Fruit fly (Drosophila melanogaster) whole organism, wandering third instar larva: Measurements from ENCODE around the gene CG4367.

ENCODE experiments used
- Abd-B ChIP-seq: fragments of >200 bp; optimal IDR thresholded peaks from 2 replicates; lab custom pipeline; 2017; ENCODE audit warnings: missing biosample characterization, missing genetic modification characterization
- CG32264 ChIP-seq: fragments of 200-800 bp; sonication (Bioruptor generic); optimal IDR thresholded peaks from 2 replicates; lab custom pipeline; 2016; ENCODE audit warnings: missing biosample characterization, missing genetic modification characterization
- CG9705 ChIP-seq: fragments of 200-800 bp; sonication (Bioruptor generic); optimal IDR thresholded peaks from 2 replicates; lab custom pipeline; 2018; ENCODE audit warnings: missing biosample characterization, mild to moderate bottlenecking, missing genetic modification characterization
- CrebA ChIP-seq: fragments of 200-800 bp; sonication (Bioruptor generic); optimal IDR thresholded peaks from 2 replicates; lab custom pipeline; 2016; ENCODE audit warnings: missing biosample characterization, mild to moderate bottlenecking, missing genetic modification characterization, borderline replicate concordance
- Dfd ChIP-seq: fragments of >200 bp; optimal IDR thresholded peaks from 2 replicates; lab custom pipeline; 2017; ENCODE audit warnings: missing biosample characterization, missing genetic modification characterization
- Dif ChIP-seq: fragments of 200-275, 200-300 bp; sonication (Bioruptor generic); optimal IDR thresholded peaks from 2 replicates; lab custom pipeline; 2018; ENCODE audit warnings: missing biosample characterization, missing genetic modification characterization; ENCODE audit not compliant: partially characterized antibody
- GATAd ChIP-seq: sonication (Bioruptor generic); optimal IDR thresholded peaks from 2 replicates; lab custom pipeline; 2016; ENCODE audit warnings: missing biosample characterization, missing genetic modification characterization
- Hnf4 ChIP-seq: fragments of 200-800 bp; sonication (Bioruptor generic); optimal IDR thresholded peaks from 2 replicates; lab custom pipeline; 2016; ENCODE audit warnings: missing biosample characterization, mild to moderate bottlenecking, missing genetic modification characterization
- Hr78 ChIP-seq: fragments of >200 bp; optimal IDR thresholded peaks from 2 replicates; lab custom pipeline; 2017; ENCODE audit warnings: missing biosample characterization, missing genetic modification characterization
- Hr83 ChIP-seq: fragments of 200-300 bp; sonication (Bioruptor generic); optimal IDR thresholded peaks from 2 replicates; lab custom pipeline; 2016; ENCODE audit warnings: missing biosample characterization, mild to moderate bottlenecking, missing genetic modification characterization, moderate library complexity; ENCODE audit not compliant: poor library complexity, severe bottlenecking
- Jra ChIP-seq: sonication (Bioruptor generic); optimal IDR thresholded peaks from 2 replicates; lab custom pipeline; 2016; ENCODE audit warnings: missing biosample characterization, missing genetic modification characterization
- Mio ChIP-seq: sonication (Bioruptor generic); optimal IDR thresholded peaks from 2 replicates; lab custom pipeline; 2016; ENCODE audit warnings: missing biosample characterization, missing genetic modification characterization
- Myc ChIP-seq: fragments of >200 bp; optimal IDR thresholded peaks from 2 replicates; lab custom pipeline; 2017
- N ChIP-seq: fragments of >200 bp; optimal IDR thresholded peaks from 2 replicates; lab custom pipeline; 2018; ENCODE audit warnings: missing biosample characterization, missing external identifiers, missing genetic modification characterization
- OdsH ChIP-seq: fragments of 200-800 bp; sonication (Bioruptor generic); optimal IDR thresholded peaks from 2 replicates; lab custom pipeline; 2016; ENCODE audit warnings: missing biosample characterization, mild to moderate bottlenecking, missing genetic modification characterization
- Rel ChIP-seq, 2 experiments: fragments of 200-800 bp; sonication (Bioruptor generic) in 1 of 2; optimal IDR thresholded peaks; 2 replicates in 1 of 2; 3 replicates in 1 of 2; lab custom pipeline; 2016 to 2019; ENCODE audit warnings: mild to moderate bottlenecking in 2 of 2, missing biosample characterization in 2 of 2, missing genetic modification characterization in 2 of 2, moderate library complexity in 1 of 2
- Sp1 ChIP-seq: fragments of 200-800 bp; sonication (Bioruptor generic); optimal IDR thresholded peaks from 3 replicates; lab custom pipeline; 2019; ENCODE audit warnings: missing biosample characterization, mild to moderate bottlenecking, missing genetic modification characterization, moderate library complexity
- Vsx2 ChIP-seq: fragments of 200-300, 225-300 bp; sonication (Bioruptor generic); optimal IDR thresholded peaks from 2 replicates; lab custom pipeline; 2018; ENCODE audit warnings: missing biosample characterization, missing genetic modification characterization; ENCODE audit not compliant: partially characterized antibody
- br ChIP-seq: fragments of 200-800 bp; sonication (Bioruptor generic); optimal IDR thresholded peaks from 2 replicates; lab custom pipeline; 2016; ENCODE audit warnings: missing biosample characterization, missing genetic modification characterization
- brk ChIP-seq: fragments of 200-800 bp; sonication (Bioruptor generic); optimal IDR thresholded peaks from 2 replicates; lab custom pipeline; 2016; ENCODE audit warnings: missing biosample characterization, mild to moderate bottlenecking, missing genetic modification characterization
- dl ChIP-seq, 2 experiments: fragments of 175-275, 200-275 bp in 1 of 2; fragments of 200-275 bp in 1 of 2; sonication (Bioruptor generic); optimal IDR thresholded peaks; lab custom pipeline; 2018; ENCODE audit warnings: mild to moderate bottlenecking in 2 of 2, missing biosample characterization in 2 of 2, missing genetic modification characterization in 2 of 2, moderate library complexity in 2 of 2; ENCODE audit not compliant: partially characterized antibody in 2 of 2, insufficient read depth in 1 of 2
- dmrt93B ChIP-seq: fragments of 200-800 bp; sonication (Bioruptor generic); optimal IDR thresholded peaks from 2 replicates; lab custom pipeline; 2018; ENCODE audit warnings: missing biosample characterization, mild to moderate bottlenecking, missing genetic modification characterization
- dsf ChIP-seq: sonication (Bioruptor generic); optimal IDR thresholded peaks from 2 replicates; lab custom pipeline; 2016; ENCODE audit warnings: missing biosample characterization, missing genetic modification characterization, borderline replicate concordance
- ey ChIP-seq: fragments of 200-800 bp; sonication (Bioruptor generic); optimal IDR thresholded peaks from 2 replicates; lab custom pipeline; 2016; ENCODE audit warnings: missing biosample characterization, missing genetic modification characterization
- foxo ChIP-seq, 2 experiments: fragments of 200-800 bp; sonication (Bioruptor generic); optimal IDR thresholded peaks; 2 replicates in 1 of 2; 3 replicates in 1 of 2; lab custom pipeline; 2016 to 2017; ENCODE audit warnings: missing biosample characterization in 2 of 2, missing genetic modification characterization in 2 of 2
- fru ChIP-seq: fragments of 200-800 bp; sonication (Bioruptor generic); optimal IDR thresholded peaks from 3 replicates; lab custom pipeline; 2016; ENCODE audit warnings: missing biosample characterization, mild to moderate bottlenecking, missing genetic modification characterization
- jim ChIP-seq: fragments of 175-275, 200-325 bp; sonication (Bioruptor generic); optimal IDR thresholded peaks from 2 replicates; lab custom pipeline; 2016; ENCODE audit warnings: missing biosample characterization, mild to moderate bottlenecking, missing genetic modification characterization
- lola ChIP-seq: fragments of >200 bp; optimal IDR thresholded peaks from 2 replicates; lab custom pipeline; 2017; ENCODE audit warnings: missing biosample characterization, missing genetic modification characterization
- pan ChIP-seq: fragments of >200 bp; optimal IDR thresholded peaks from 2 replicates; lab custom pipeline; 2017
- psq ChIP-seq: fragments of 200-800 bp; sonication (Bioruptor generic); optimal IDR thresholded peaks from 3 replicates; lab custom pipeline; 2017; ENCODE audit warnings: missing biosample characterization, mild to moderate bottlenecking, missing genetic modification characterization, moderate library complexity
- rgr ChIP-seq: fragments of 200-800 bp; sonication (Bioruptor generic); optimal IDR thresholded peaks from 3 replicates; lab custom pipeline; 2016; ENCODE audit warnings: missing biosample characterization, mild to moderate bottlenecking, missing genetic modification characterization
- sage ChIP-seq: fragments of 200-800 bp; sonication (Bioruptor generic); optimal IDR thresholded peaks from 2 replicates; lab custom pipeline; 2016; ENCODE audit warnings: missing biosample characterization, mild to moderate bottlenecking, missing genetic modification characterization
- sv ChIP-seq: fragments of 200-800 bp; sonication (Bioruptor generic); optimal IDR thresholded peaks from 3 replicates; lab custom pipeline; 2016; ENCODE audit warnings: missing biosample characterization, missing genetic modification characterization
- tai ChIP-seq: sonication (Bioruptor generic); optimal IDR thresholded peaks from 2 replicates; lab custom pipeline; 2016; ENCODE audit warnings: missing biosample characterization, missing genetic modification characterization
- usp ChIP-seq: fragments of >200 bp; optimal IDR thresholded peaks from 2 replicates; lab custom pipeline; 2017; ENCODE audit warnings: missing biosample characterization, missing genetic modification characterization

The CG4367 gene

dm6 chr3R:20305852-20306251 is 1.1 kb upstream of the CG4367 start:
- peak; percentile 16 for TF ChIP-seq brk
- TF ChIP-seq Myc: peak; percentile 59
- TF ChIP-seq usp (GFP tag; lab: Kevin White, UChicago): no peak
- no peak for TF ChIP-seq Jra (GFP tag; lab: Kevin White, UChicago)
- no peak for TF ChIP-seq CG9705 (GFP tag; lab: Kevin White, UChicago)
- peak; percentile 37 for TF ChIP-seq N (GFP tag; lab: Kevin White, UChicago)
- no peak for TF ChIP-seq br (GFP tag; lab: Kevin White, UChicago)
- TF ChIP-seq CrebA (GFP tag; lab: Kevin White, UChicago): no peak
- TF ChIP-seq Hnf4 (GFP tag; lab: Kevin White, UChicago): no peak
- TF ChIP-seq rgr (GFP tag; lab: Kevin White, UChicago): no peak

dm6 chr3R:20293661-20294060 is 11.1 kb downstream of the CG4367 start:
- TF ChIP-seq Dfd (GFP tag; lab: Kevin White, UChicago) (peak; percentile 52), Mio (GFP tag; lab: Kevin White, UChicago) (no peak)

- TF ChIP-seq psq: peak; percentile 87
- TF ChIP-seq usp (GFP tag; lab: Kevin White, UChicago): no peak
- no peak for TF ChIP-seq Hr78 (GFP tag; lab: Kevin White, UChicago)
- peak in 1 of 2 experiments; percentile 76 for TF ChIP-seq dl (GFP tag; optimal IDR thresholded peaks at IDR 0.05; lab: Kevin White, UChicago; ENCODE audit: insufficient read depth in 1 of 2, partially characterized antibody in 2 of 2)
- no peak for TF ChIP-seq dsf (GFP tag; lab: Kevin White, UChicago)
- TF ChIP-seq ey: no peak
- no peak for TF ChIP-seq fru (GFP tag; lab: Kevin White, UChicago)
- no peak for TF ChIP-seq Rel (GFP tag; optimal IDR thresholded peaks at IDR 0.05; lab: Kevin White, UChicago)
- no peak for TF ChIP-seq Rel (tag; optimal IDR thresholded peaks at IDR 0.05; lab: Kevin White, UChicago)
- TF ChIP-seq Hr83: no peak
- TF ChIP-seq N (GFP tag; lab: Kevin White, UChicago): no peak
- no peak for TF ChIP-seq foxo (GFP tag; optimal IDR thresholded peaks at IDR 0.05; lab: Kevin White, UChicago)
- TF ChIP-seq CG9705 (GFP tag; lab: Kevin White, UChicago): no peak
- no peak for TF ChIP-seq tai (GFP tag; lab: Kevin White, UChicago)
- no peak for TF ChIP-seq br (GFP tag; lab: Kevin White, UChicago)
- no peak for TF ChIP-seq Hnf4 (GFP tag; lab: Kevin White, UChicago)
- TF ChIP-seq Vsx2: peak; percentile 38
- no peak for TF ChIP-seq lola (GFP tag; lab: Kevin White, UChicago)
- no peak for TF ChIP-seq CrebA (GFP tag; lab: Kevin White, UChicago)
- no peak for TF ChIP-seq pan (lab: Kevin White, UChicago)
- TF ChIP-seq Dif (GFP tag; lab: Kevin White, UChicago): peak; percentile 51
- no peak for TF ChIP-seq Sp1 (GFP tag; lab: Kevin White, UChicago)
- TF ChIP-seq rgr (GFP tag; lab: Kevin White, UChicago): no peak
- no peak for TF ChIP-seq Myc
- TF ChIP-seq brk: no peak
- TF ChIP-seq, all 38 proteins: peak for 4
Measured at dm6 chr3R:20292880-20293491, 11.8 kb downstream of the CG4367 start.

dm6 chr3R:20292030-20292879 is 12.5 kb downstream of the CG4367 start:
- TF ChIP-seq usp (GFP tag; lab: Kevin White, UChicago): no peak
- TF ChIP-seq psq: no peak
- TF ChIP-seq CG9705 (GFP tag; lab: Kevin White, UChicago): peak; percentile 22
- no peak for TF ChIP-seq pan (lab: Kevin White, UChicago)
- TF ChIP-seq jim (GFP tag; lab: Kevin White, UChicago): no peak
- no peak for TF ChIP-seq Myc
- no peak for TF ChIP-seq tai (GFP tag; lab: Kevin White, UChicago)
- no peak for TF ChIP-seq Vsx2
- TF ChIP-seq sage (GFP tag; lab: Kevin White, UChicago): no peak
- TF ChIP-seq GATAd (GFP tag; lab: Kevin White, UChicago): no peak
- peak; percentile 83 for TF ChIP-seq ey
- no peak for TF ChIP-seq CG32264 (GFP tag; lab: Kevin White, UChicago)
- peak; percentile 77 for TF ChIP-seq br (GFP tag; lab: Kevin White, UChicago)
- no peak for TF ChIP-seq Mio (GFP tag; lab: Kevin White, UChicago)
- no peak for TF ChIP-seq Hr78 (GFP tag; lab: Kevin White, UChicago)
- TF ChIP-seq rgr (GFP tag; lab: Kevin White, UChicago): no peak
- peak; percentile 76 for TF ChIP-seq OdsH (GFP tag; lab: Kevin White, UChicago)
- no peak for TF ChIP-seq Dif (GFP tag; lab: Kevin White, UChicago)
- TF ChIP-seq brk: no peak
- TF ChIP-seq Hnf4 (GFP tag; lab: Kevin White, UChicago): no peak
- TF ChIP-seq dmrt93B (GFP tag; lab: Kevin White, UChicago): peak; percentile 74
- no peak for TF ChIP-seq Abd-B
- no peak for TF ChIP-seq CrebA (GFP tag; lab: Kevin White, UChicago)
- no peak for TF ChIP-seq N (GFP tag; lab: Kevin White, UChicago)
- TF ChIP-seq Sp1 (GFP tag; lab: Kevin White, UChicago): peak; percentile 81
- no peak for TF ChIP-seq Rel (GFP tag; optimal IDR thresholded peaks at IDR 0.05; lab: Kevin White, UChicago)
- no peak for TF ChIP-seq Rel (tag; optimal IDR thresholded peaks at IDR 0.05; lab: Kevin White, UChicago)
- no peak for TF ChIP-seq dsf (GFP tag; lab: Kevin White, UChicago)
- TF ChIP-seq dl (GFP tag; optimal IDR thresholded peaks at IDR 0.05; lab: Kevin White, UChicago; ENCODE audit: insufficient read depth in 1 of 2, partially characterized antibody in 2 of 2): no peak
- peak; percentile 25 for TF ChIP-seq Jra (GFP tag; lab: Kevin White, UChicago)
- TF ChIP-seq sv (GFP tag; lab: Kevin White, UChicago): peak; percentile 18
- TF ChIP-seq lola (GFP tag; lab: Kevin White, UChicago): no peak
- TF ChIP-seq Dfd (GFP tag; lab: Kevin White, UChicago): no peak
